Worm (Caenorhabditis elegans): ENCODE data around the gene T05H4.3.

The T05H4.3 gene

ce11 chrV:6496611-6497158 lies 54.5 kb downstream of the T05H4.3 start, which contains the start of gene dgtr-1:
dgtr-1 (plus strand) TSS chrV:6497108.
- no peak for TF ChIP-seq ceh-19 (GFP tag; optimal IDR thresholded peaks at IDR 0.05)
- TF ChIP-seq eyg-1 (tag; optimal IDR thresholded peaks at IDR 0.05), result no peak
- no peak for TF ChIP-seq unc-86 (tag; optimal IDR thresholded peaks at IDR 0.05)
- TF ChIP-seq ceh-18 (tag; optimal IDR thresholded peaks at IDR 0.05), result no peak
- no peak for TF ChIP-seq C08G9.2 (tag; optimal IDR thresholded peaks at IDR 0.05)
- no peak for TF ChIP-seq ahr-1 (tag; optimal IDR thresholded peaks at IDR 0.05)
- no peak for TF ChIP-seq pros-1 (tag; optimal IDR thresholded peaks at IDR 0.05)
- no peak for TF ChIP-seq elt-4 (tag; optimal IDR thresholded peaks at IDR 0.05)
- TF ChIP-seq hlh-15 (tag; optimal IDR thresholded peaks at IDR 0.05), result no peak
- no peak for TF ChIP-seq ref-2 (tag; optimal IDR thresholded peaks at IDR 0.05)
- no peak for TF ChIP-seq ceh-34 (tag; optimal IDR thresholded peaks at IDR 0.05)
- TF ChIP-seq fkh-10 (GFP tag; optimal IDR thresholded peaks at IDR 0.05), result no peak
- no peak for TF ChIP-seq ceh-30 (tag; optimal IDR thresholded peaks at IDR 0.05)
- TF ChIP-seq sdc-2 (tag; optimal IDR thresholded peaks at IDR 0.05), result no peak
- TF ChIP-seq K02D7.2 (tag; optimal IDR thresholded peaks at IDR 0.05), result no peak
- TF ChIP-seq nfya-1 (tag; optimal IDR thresholded peaks at IDR 0.05), result no peak
- no peak for TF ChIP-seq mec-3 (tag; optimal IDR thresholded peaks at IDR 0.05; ENCODE audit: borderline replicate concordance)
- TF ChIP-seq tbx-2 (tag; optimal IDR thresholded peaks at IDR 0.05), result no peak

Measured in whole organism, late embryonic.